Worm (Caenorhabditis elegans) whole organism, L1 larva: ENCODE results near the gene cnp-2.
A peak's percentile ranks its signal among the peaks of the same experiment; 100 is the strongest.

Source experiments
- Y116A8C.19 ChIP-seq: sonication (generic microtip); optimal IDR thresholded peaks from 2 replicates; lab custom pipeline; 2016; ENCODE audit warnings: missing compliant biosample characterization, missing genetic modification characterization, borderline replicate concordance
- ceh-63 ChIP-seq: fragments of 200-800 bp; sonication (Bioruptor generic); optimal IDR thresholded peaks from 2 replicates; lab custom pipeline; 2018; ENCODE audit warnings: mild to moderate bottlenecking, missing genetic modification characterization, missing compliant biosample characterization
- ceh-88 ChIP-seq: fragments of 200-800 bp; sonication (Bioruptor generic); IDR thresholded peaks from 2 replicates; pipeline ENCODE4 v1.3.6; 2022; ENCODE audit warnings: missing genetic modification characterization, missing compliant biosample characterization
- ceh-90 ChIP-seq: sonication (generic microtip); optimal IDR thresholded peaks from 2 replicates; lab custom pipeline; 2016; ENCODE audit warnings: missing genetic modification characterization, missing compliant biosample characterization
- dpl-1 ChIP-seq, 3 experiments: fragments of 150-350 bp in 2 of 3; sonication (generic microtip) in 1 of 3; optimal IDR thresholded peaks; 2 replicates each; lab custom pipeline; 2014 to 2017; ENCODE audit warnings: missing biosample characterization in 3 of 3, missing genetic modification characterization in 3 of 3, missing genetic modification reagents in 3 of 3
- dsc-1 ChIP-seq: sonication (generic microtip); optimal IDR thresholded peaks from 2 replicates; lab custom pipeline; 2016; ENCODE audit warnings: mild to moderate bottlenecking, missing genetic modification characterization, missing compliant biosample characterization
- efl-1 ChIP-seq, 4 experiments: fragments of 150-350 bp; optimal IDR thresholded peaks in 3 of 4; peaks in 1 of 4; 1 replicate in 1 of 4; 2 replicates in 3 of 4; lab custom pipeline; 2014; ENCODE audit warnings: missing biosample characterization in 2 of 4, missing genetic modification characterization in 2 of 4, missing genetic modification reagents in 2 of 4
- efl-3 ChIP-seq: fragments of 200-800 bp; sonication (Bioruptor generic); optimal IDR thresholded peaks from 2 replicates; lab custom pipeline; 2018; ENCODE audit warnings: mild to moderate bottlenecking, missing genetic modification characterization, missing compliant biosample characterization
- egl-27 ChIP-seq, 2 experiments: fragments of 150-350 bp in 1 of 2; sonication (generic microtip); optimal IDR thresholded peaks; 3 replicates each; lab custom pipeline; 2017 to 2018; ENCODE audit warnings: missing biosample characterization in 2 of 2, missing genetic modification characterization in 2 of 2, missing genetic modification reagents in 2 of 2
- elt-3 ChIP-seq, 6 experiments: fragments of 150-350 bp in 1 of 6; sonication (generic microtip); optimal IDR thresholded peaks; 2 replicates each; lab custom pipeline; 2017 to 2018; ENCODE audit warnings: missing biosample characterization in 6 of 6, missing genetic modification characterization in 6 of 6, inconsistent platforms in 1 of 6
- fkh-10 ChIP-seq: sonication (generic microtip); optimal IDR thresholded peaks from 2 replicates; lab custom pipeline; 2017; ENCODE audit warnings: missing biosample characterization, missing genetic modification reagents, missing genetic modification characterization
- fkh-4 ChIP-seq: sonication (generic microtip); optimal IDR thresholded peaks from 2 replicates; lab custom pipeline; 2016; ENCODE audit warnings: missing compliant biosample characterization, missing genetic modification characterization, borderline replicate concordance
- fos-1 ChIP-seq: fragments of 150-350 bp; optimal IDR thresholded peaks from 2 replicates; lab custom pipeline; 2014; ENCODE audit warnings: missing biosample characterization, missing genetic modification characterization
- grh-1 ChIP-seq: fragments of 200-800 bp; sonication (Bioruptor generic); IDR thresholded peaks from 2 replicates; pipeline ENCODE4 v1.3.6; 2022; ENCODE audit warnings: missing genetic modification reagents, missing genetic modification characterization, missing compliant biosample characterization
- hlh-4 ChIP-seq: sonication (generic microtip); optimal IDR thresholded peaks from 2 replicates; lab custom pipeline; 2016; ENCODE audit warnings: mild to moderate bottlenecking, missing genetic modification characterization, missing compliant biosample characterization
- hpl-2 ChIP-seq: fragments of 150-350 bp; optimal IDR thresholded peaks from 2 replicates; lab custom pipeline; 2014; ENCODE audit warnings: missing biosample characterization, missing genetic modification reagents, missing genetic modification characterization
- irx-1 ChIP-seq: sonication (generic microtip); optimal IDR thresholded peaks from 2 replicates; lab custom pipeline; 2016; ENCODE audit warnings: missing genetic modification characterization, missing compliant biosample characterization
- jun-1 ChIP-seq: fragments of 150-350 bp; optimal IDR thresholded peaks from 2 replicates; lab custom pipeline; 2014; ENCODE audit warnings: missing biosample characterization, missing genetic modification reagents, missing genetic modification characterization
- lin-14 ChIP-seq: fragments of 200-800 bp; sonication (Bioruptor generic); optimal IDR thresholded peaks from 2 replicates; lab custom pipeline; 2018; ENCODE audit warnings: mild to moderate bottlenecking, missing genetic modification characterization, moderate library complexity, missing compliant biosample characterization
- lin-15B ChIP-seq: fragments of 150-350 bp; sonication (generic microtip); optimal IDR thresholded peaks from 3 replicates; lab custom pipeline; 2014; ENCODE audit warnings: missing biosample characterization, missing genetic modification characterization
- lin-35 ChIP-seq, 2 experiments: fragments of 150-350 bp; optimal IDR thresholded peaks; 2 replicates each; lab custom pipeline; 2014; ENCODE audit warnings: missing biosample characterization in 2 of 2, missing genetic modification characterization in 2 of 2, missing genetic modification reagents in 2 of 2
- lsy-2 ChIP-seq, 2 experiments: fragments of 150-350 bp; optimal IDR thresholded peaks; 2 replicates each; lab custom pipeline; 2014; ENCODE audit warnings: missing biosample characterization in 2 of 2, missing genetic modification characterization in 2 of 2
- mdl-1 ChIP-seq, 2 experiments: fragments of 150-350 bp; optimal IDR thresholded peaks; 2 replicates each; lab custom pipeline; 2014 to 2017; ENCODE audit warnings: missing biosample characterization in 2 of 2, missing genetic modification characterization in 2 of 2, inconsistent platforms in 1 of 2
- mef-2 ChIP-seq: fragments of 150-350 bp; optimal IDR thresholded peaks from 2 replicates; lab custom pipeline; 2014; ENCODE audit warnings: missing biosample characterization, missing genetic modification characterization
- nhr-11 ChIP-seq: fragments of 150-350 bp; optimal IDR thresholded peaks from 2 replicates; lab custom pipeline; 2014; ENCODE audit warnings: missing biosample characterization, missing genetic modification characterization
- nhr-237 ChIP-seq: fragments of 150-350 bp; optimal IDR thresholded peaks from 2 replicates; lab custom pipeline; 2014; ENCODE audit warnings: missing biosample characterization, missing genetic modification characterization
- nhr-76 ChIP-seq: sonication (generic microtip); optimal IDR thresholded peaks from 2 replicates; lab custom pipeline; 2017; ENCODE audit warnings: missing biosample characterization, missing genetic modification characterization
- nhr-84 ChIP-seq: sonication (generic microtip); optimal IDR thresholded peaks from 2 replicates; lab custom pipeline; 2017; ENCODE audit warnings: missing biosample characterization, missing genetic modification characterization
- nhr-85 ChIP-seq: sonication (generic microtip); peaks from one replicate; lab custom pipeline; 2016; ENCODE audit warnings: missing genetic modification characterization, inconsistent platforms, missing compliant biosample characterization
- nhr-90 ChIP-seq: sonication (generic microtip); optimal IDR thresholded peaks from 2 replicates; lab custom pipeline; 2016; ENCODE audit warnings: mild to moderate bottlenecking, missing genetic modification characterization, missing compliant biosample characterization; ENCODE audit not compliant: poor library complexity
- pag-3 ChIP-seq: sonication (generic microtip); optimal IDR thresholded peaks from 2 replicates; lab custom pipeline; 2017; ENCODE audit warnings: missing genetic modification characterization, mild to moderate bottlenecking, missing compliant biosample characterization, antibody characterized with exemption, borderline replicate concordance; ENCODE audit not compliant: insufficient read depth
- rnt-1 ChIP-seq: sonication (generic microtip); optimal IDR thresholded peaks from 2 replicates; lab custom pipeline; 2016; ENCODE audit warnings: mild to moderate bottlenecking, missing genetic modification characterization, moderate library complexity, missing compliant biosample characterization
- snpc-4 ChIP-seq: fragments of 150-350 bp; optimal IDR thresholded peaks from 2 replicates; lab custom pipeline; 2014; ENCODE audit warnings: missing biosample characterization, missing genetic modification characterization
- sptf-1 ChIP-seq: fragments of 150-350 bp; optimal IDR thresholded peaks from 2 replicates; lab custom pipeline; 2014; ENCODE audit warnings: missing biosample characterization, missing genetic modification characterization
- tbx-2 ChIP-seq: sonication (generic microtip); optimal IDR thresholded peaks from 2 replicates; lab custom pipeline; 2016; ENCODE audit warnings: missing genetic modification characterization, missing compliant biosample characterization
- unc-62 ChIP-seq: fragments of 150-350 bp; optimal IDR thresholded peaks from 2 replicates; lab custom pipeline; 2014; ENCODE audit warnings: missing biosample characterization, missing genetic modification reagents, missing genetic modification characterization
- unc-86 ChIP-seq: sonication (generic microtip); optimal IDR thresholded peaks from 2 replicates; lab custom pipeline; 2016; ENCODE audit warnings: missing genetic modification characterization, missing compliant biosample characterization
- unc-98 ChIP-seq: fragments of 200-800 bp; sonication (Bioruptor generic); IDR thresholded peaks from 2 replicates; pipeline ENCODE4 v1.3.6; 2022; ENCODE audit warnings: missing genetic modification characterization, missing compliant biosample characterization
- xbp-1 ChIP-seq: sonication (generic microtip); optimal IDR thresholded peaks from 2 replicates; lab custom pipeline; 2016; ENCODE audit warnings: missing genetic modification characterization, missing compliant biosample characterization
- zip-4 ChIP-seq: fragments of 200-800 bp; sonication (Bioruptor generic); optimal IDR thresholded peaks from 2 replicates; lab custom pipeline; 2018; ENCODE audit warnings: mild to moderate bottlenecking, missing genetic modification characterization, moderate library complexity, missing compliant biosample characterization
- ztf-11 ChIP-seq, 2 experiments: sonication (generic microtip); optimal IDR thresholded peaks; 2 replicates each; lab custom pipeline; 2016 to 2017; ENCODE audit warnings: missing genetic modification characterization in 2 of 2, missing biosample characterization in 1 of 2, missing compliant biosample characterization in 1 of 2

cnp-2 gene

DNA sequence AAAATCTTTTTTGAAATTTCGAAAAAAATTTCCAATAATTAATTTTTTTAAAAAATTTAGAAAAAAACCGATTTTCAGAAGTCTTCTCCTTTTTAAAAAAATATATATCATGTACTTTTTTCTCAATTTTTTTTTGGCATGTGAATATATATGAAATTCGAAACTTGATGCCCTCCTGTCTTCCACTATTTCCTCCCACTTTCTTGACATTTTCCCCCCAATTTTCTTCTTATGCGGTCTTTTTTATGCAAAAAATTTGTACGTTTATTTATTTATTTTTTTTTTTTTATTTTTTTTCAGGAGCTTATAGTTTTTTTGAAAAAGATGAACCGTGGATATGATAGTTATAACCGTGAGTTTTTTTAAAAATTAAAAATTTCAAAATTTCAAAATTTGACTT is at the start of gene cnp-2:
Gene cnp-2, plus strand, starts transcription at position 301 of the 400 bp plus-strand sequence.
- TF ChIP-seq lin-35 (GFP tag; optimal IDR thresholded peaks at IDR 0.05; lab: Kevin White, UChicago): no peak
- TF ChIP-seq xbp-1: no peak
- no peak for TF ChIP-seq nhr-11
- TF ChIP-seq mef-2 (tag; lab: Kevin White, UChicago): no peak
- TF ChIP-seq nhr-85 (tag; lab: Kevin White, UChicago): no peak
- no peak for TF ChIP-seq nhr-237 (tag; lab: Kevin White, UChicago)
- TF ChIP-seq rnt-1 (tag; lab: Kevin White, UChicago): no peak
- no peak for TF ChIP-seq fkh-4

DNA sequence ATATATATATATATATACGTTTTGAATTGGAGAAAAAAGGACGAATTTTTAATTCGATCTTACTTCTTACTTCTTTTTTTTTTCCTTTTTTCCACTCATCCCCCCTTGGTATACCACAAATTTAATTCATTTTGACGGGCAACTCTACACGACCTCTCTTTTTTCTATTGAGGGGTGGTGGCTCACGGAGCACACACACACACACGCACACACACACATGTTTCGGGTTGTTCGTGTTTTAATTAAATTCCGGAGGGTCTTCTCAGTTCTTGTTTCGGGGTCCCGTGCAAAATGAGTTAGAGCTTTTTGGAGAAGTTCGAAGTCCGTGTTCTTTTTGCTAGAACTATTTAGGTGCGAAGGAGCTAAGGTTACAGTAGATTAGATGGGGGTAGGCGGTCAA is 49.1 kb upstream of the cnp-2 start:
- TF ChIP-seq lin-14 (peak; percentile 52), hpl-2 (GFP tag; lab: Kevin White, UChicago) (no peak), dsc-1 (tag; lab: Kevin White, UChicago) (peak; percentile 50)

DNA sequence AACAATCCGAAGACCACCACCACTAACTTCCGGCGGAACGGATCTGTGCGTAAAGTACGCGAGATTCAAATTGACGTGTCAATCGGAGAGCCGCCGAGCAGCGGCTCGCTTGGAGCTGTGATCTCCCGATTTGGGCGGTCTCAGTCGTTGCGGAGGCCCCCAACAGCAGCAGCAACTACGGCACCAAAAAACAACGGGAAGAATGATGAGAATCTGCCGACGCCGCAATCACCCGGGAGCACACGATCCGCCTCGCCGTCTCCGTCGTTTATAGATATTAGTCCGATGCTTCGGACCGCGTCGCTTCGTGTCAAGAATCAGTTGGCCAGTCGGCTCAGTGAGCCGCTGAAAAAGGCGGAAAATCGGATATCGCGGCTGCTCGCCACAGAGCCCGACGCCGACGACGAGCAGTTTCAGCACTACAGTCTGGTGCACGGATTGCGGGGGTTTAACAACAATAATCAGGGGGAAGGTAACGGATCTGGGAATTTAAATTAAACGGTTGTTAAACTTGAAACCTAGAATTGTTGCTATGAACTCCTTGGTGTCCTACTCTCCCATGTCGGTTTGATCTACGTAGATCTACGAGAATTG is 44.7 kb upstream of the cnp-2 start:
- no peak for TF ChIP-seq irx-1 (tag; lab: Kevin White, UChicago)
- no peak for TF ChIP-seq tbx-2
- TF ChIP-seq ceh-88 (GFP tag; lab: Robert Waterston, UW): no peak
- TF ChIP-seq hpl-2 (GFP tag; lab: Kevin White, UChicago): no peak
- no peak for TF ChIP-seq unc-86 (tag; lab: Kevin White, UChicago)

DNA sequence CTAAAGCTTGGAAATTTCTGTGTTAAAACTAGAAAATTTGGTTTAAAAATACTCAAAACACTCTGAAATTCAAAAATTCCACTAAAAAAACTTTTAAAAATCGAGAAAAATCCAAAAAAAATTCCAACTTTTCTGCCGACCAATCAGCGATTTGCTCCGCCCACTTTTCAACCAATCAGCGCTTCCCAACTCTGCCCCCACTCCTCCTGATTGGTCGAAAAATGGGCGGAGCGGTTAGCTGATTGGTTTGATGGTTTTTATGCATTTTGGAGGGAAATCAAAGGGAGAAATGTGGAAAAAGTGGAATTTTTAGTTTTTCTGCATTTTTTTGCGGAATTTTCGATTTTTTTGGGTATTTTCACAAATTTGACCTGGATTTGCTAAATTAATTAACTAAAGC is 38.5 kb upstream of the cnp-2 start:
- no peak for TF ChIP-seq nhr-90 (tag; lab: Kevin White, UChicago)
- TF ChIP-seq sptf-1 (tag; lab: Kevin White, UChicago): no peak
- no peak for TF ChIP-seq lin-15B (tag; lab: Kevin White, UChicago)
- TF ChIP-seq ztf-11 (tag; optimal IDR thresholded peaks at IDR 0.05; lab: Kevin White, UChicago): no peak
- TF ChIP-seq ceh-90 (tag; lab: Kevin White, UChicago): no peak
- TF ChIP-seq ceh-63 (GFP tag; lab: Kevin White, UChicago): no peak
- TF ChIP-seq snpc-4 (tag; lab: Kevin White, UChicago): no peak
- TF ChIP-seq unc-86 (tag; lab: Kevin White, UChicago): no peak

DNA sequence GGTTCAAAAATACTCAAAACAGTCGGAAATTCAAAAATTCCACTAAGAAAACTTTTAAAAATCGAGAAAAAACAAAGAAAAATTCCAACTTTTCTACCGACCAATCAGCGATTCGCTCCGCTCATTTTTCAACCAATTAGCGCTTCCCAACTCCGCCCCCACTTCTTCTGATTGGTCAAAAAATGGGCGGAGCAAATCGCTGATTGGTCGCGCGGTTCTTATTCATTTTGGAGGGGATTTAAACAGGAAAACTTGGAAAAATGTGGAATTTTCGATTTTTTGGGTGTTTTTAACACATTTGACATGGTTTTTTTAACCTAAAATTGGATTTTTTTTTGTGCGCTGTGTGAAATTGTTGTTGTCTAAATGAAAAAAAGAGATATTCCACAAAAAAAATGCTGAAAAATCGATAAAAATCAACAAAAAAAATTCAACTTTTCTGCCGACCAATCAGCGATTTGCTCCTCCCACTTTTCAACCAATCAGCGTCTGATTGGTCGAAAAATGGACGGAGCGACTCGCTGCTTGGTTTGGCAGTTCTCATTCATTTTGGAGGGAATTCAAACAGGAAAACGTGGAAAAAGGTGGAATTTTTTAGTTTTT is 37.8 kb upstream of the cnp-2 start:
- TF ChIP-seq Y116A8C.19 (tag; lab: Kevin White, UChicago) (no peak), unc-98 (GFP tag; lab: Robert Waterston, UW) (no peak), fos-1 (no peak), lsy-2 (tag; optimal IDR thresholded peaks at IDR 0.05; lab: Kevin White, UChicago) (no peak), jun-1 (no peak), grh-1 (no peak)
- TF ChIP-seq, all 84 proteins: peak for 0

DNA sequence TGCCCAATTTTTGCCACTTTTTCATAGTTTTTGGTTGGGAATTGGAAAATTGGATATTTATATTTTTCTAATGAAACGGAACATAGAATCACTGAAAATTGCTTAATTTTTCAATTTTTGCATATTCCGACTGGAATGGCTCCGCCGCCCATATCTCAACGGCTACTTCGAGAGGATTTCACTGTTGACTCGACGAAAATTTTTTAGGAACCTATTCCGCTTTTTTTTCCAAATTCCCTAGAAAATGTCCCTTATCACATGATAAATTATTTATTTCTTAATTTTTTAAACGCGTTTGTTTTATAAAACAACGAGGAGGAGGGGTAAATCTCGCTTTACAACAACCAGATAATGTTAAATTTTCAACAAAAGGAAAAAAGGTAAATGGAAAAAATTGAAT is 33.9 kb upstream of the cnp-2 start:
- TF ChIP-seq ceh-90 (tag; lab: Kevin White, UChicago) (no peak), nhr-76 (tag; lab: Kevin White, UChicago) (no peak), unc-62 (GFP tag; lab: Kevin White, UChicago) (no peak), mef-2 (tag; lab: Kevin White, UChicago) (no peak), lin-14 (no peak), sptf-1 (tag; lab: Kevin White, UChicago) (no peak), dpl-1 (GFP tag; optimal IDR thresholded peaks at IDR 0.05; lab: Kevin White, UChicago) (no peak), nhr-84 (tag; lab: Kevin White, UChicago) (no peak), mdl-1 (tag; optimal IDR thresholded peaks at IDR 0.05; lab: Kevin White, UChicago) (no peak), hpl-2 (GFP tag; lab: Kevin White, UChicago) (no peak), efl-3 (GFP tag; lab: Kevin White, UChicago) (no peak), hlh-4 (tag; lab: Kevin White, UChicago) (no peak), egl-27 (tag; optimal IDR thresholded peaks at IDR 0.05; lab: Kevin White, UChicago) (no peak), efl-1 (optimal IDR thresholded peaks at IDR 0.05; lab: Kevin White, UChicago) (no peak), efl-1 (GFP tag; optimal IDR thresholded peaks at IDR 0.05 in 1 of 2; lab: Kevin White, UChicago) (no peak), fos-1 (no peak), zip-4 (GFP tag; lab: Kevin White, UChicago) (no peak), fkh-10 (GFP tag; lab: Kevin White, UChicago) (no peak), nhr-85 (tag; lab: Kevin White, UChicago) (no peak), elt-3 (tag; optimal IDR thresholded peaks at IDR 0.05; lab: Kevin White, UChicago) (no peak), pag-3 (tag; lab: Kevin White, UChicago) (no peak)
